Fruit fly (Drosophila melanogaster): Measurements from ENCODE around the gene CG11843.

The CG11843 gene

dm6 chr3R:29069208-29070072 is 15.3 kb downstream of the CG11843 start:
- TF ChIP-seq Hr78 (GFP tag; optimal IDR thresholded peaks at IDR 0.05) = no peak
- TF ChIP-seq psq (GFP tag; optimal IDR thresholded peaks at IDR 0.05) = peak; percentile 60
- peak; percentile 2 for TF ChIP-seq fru (GFP tag; optimal IDR thresholded peaks at IDR 0.05)

dm6 chr3R:29071141-29071540 is 17.0 kb downstream of the CG11843 start:
- TF ChIP-seq brk (GFP tag; optimal IDR thresholded peaks at IDR 0.05) = no peak
- TF ChIP-seq rgr (GFP tag; optimal IDR thresholded peaks at IDR 0.05) = peak; percentile 10
- TF ChIP-seq pan (optimal IDR thresholded peaks at IDR 0.05) = no peak
- TF ChIP-seq h (GFP tag; optimal IDR thresholded peaks at IDR 0.05) = peak; percentile 7
- no peak for TF ChIP-seq CG9705 (GFP tag; optimal IDR thresholded peaks at IDR 0.05)
- TF ChIP-seq GATAd (GFP tag; optimal IDR thresholded peaks at IDR 0.05) = no peak
- TF ChIP-seq Sp1 (GFP tag; optimal IDR thresholded peaks at IDR 0.05) = no peak
- TF ChIP-seq Myc (optimal IDR thresholded peaks at IDR 0.05) = no peak
- peak; percentile 8 for TF ChIP-seq Hnf4 (GFP tag; optimal IDR thresholded peaks at IDR 0.05)
- peak; percentile 3 for TF ChIP-seq Hr83 (GFP tag; optimal IDR thresholded peaks at IDR 0.05; ENCODE audit: poor library complexity, severe bottlenecking)
- no peak for TF ChIP-seq woc (GFP tag; optimal IDR thresholded peaks at IDR 0.05)

- TF ChIP-seq dmrt93B (GFP tag; optimal IDR thresholded peaks at IDR 0.05) (no peak), foxo (GFP tag; optimal IDR thresholded peaks at IDR 0.05) (peak in 1 of 2 experiments; percentile 25), Sp1 (GFP tag; optimal IDR thresholded peaks at IDR 0.05) (peak; percentile 7), Abd-B (GFP tag; optimal IDR thresholded peaks at IDR 0.05) (no peak), woc (GFP tag; optimal IDR thresholded peaks at IDR 0.05) (peak; percentile 14), Rel (GFP tag; optimal IDR thresholded peaks at IDR 0.05) (no peak), Rel (tag; optimal IDR thresholded peaks at IDR 0.05) (no peak), psq (GFP tag; optimal IDR thresholded peaks at IDR 0.05) (peak; percentile 25), ey (GFP tag; optimal IDR thresholded peaks at IDR 0.05) (peak; percentile 34), sage (GFP tag; optimal IDR thresholded peaks at IDR 0.05) (no peak), rgr (GFP tag; optimal IDR thresholded peaks at IDR 0.05) (peak; percentile 10), fru (GFP tag; optimal IDR thresholded peaks at IDR 0.05) (peak; percentile 53), br (GFP tag; optimal IDR thresholded peaks at IDR 0.05) (no peak), tai (GFP tag; optimal IDR thresholded peaks at IDR 0.05) (no peak), h (GFP tag; optimal IDR thresholded peaks at IDR 0.05) (peak; percentile 44), Hnf4 (GFP tag; optimal IDR thresholded peaks at IDR 0.05) (no peak), Hr83 (GFP tag; optimal IDR thresholded peaks at IDR 0.05; ENCODE audit: poor library complexity, severe bottlenecking) (no peak)
Measured at dm6 chr3R:29072834-29073233, 18.7 kb downstream of the CG11843 start.

dm6 chr3R:29074001-29074609 is 20.0 kb downstream of the CG11843 start:
- peak; percentile 26 for TF ChIP-seq Hr83 (GFP tag; optimal IDR thresholded peaks at IDR 0.05; ENCODE audit: poor library complexity, severe bottlenecking)
- TF ChIP-seq Hnf4 (GFP tag; optimal IDR thresholded peaks at IDR 0.05) = peak; percentile 65
- TF ChIP-seq foxo (GFP tag; optimal IDR thresholded peaks at IDR 0.05) = no peak
- TF ChIP-seq Dfd (GFP tag; optimal IDR thresholded peaks at IDR 0.05) = no peak
- TF ChIP-seq woc (GFP tag; optimal IDR thresholded peaks at IDR 0.05) = no peak
- TF ChIP-seq rgr (GFP tag; optimal IDR thresholded peaks at IDR 0.05) = peak; percentile 23
- no peak for TF ChIP-seq CG32264 (GFP tag; optimal IDR thresholded peaks at IDR 0.05)
- peak; percentile 88 for TF ChIP-seq Dif (GFP tag; optimal IDR thresholded peaks at IDR 0.05; ENCODE audit: partially characterized antibody)
- TF ChIP-seq fru (GFP tag; optimal IDR thresholded peaks at IDR 0.05) = peak; percentile 56
- peak; percentile 8 for TF ChIP-seq HLH106 (tag; optimal IDR thresholded peaks at IDR 0.05)
- TF ChIP-seq dl (GFP tag; optimal IDR thresholded peaks at IDR 0.05; ENCODE audit: insufficient read depth in 1 of 2, partially characterized antibody in 2 of 2) = peak; percentile 33 to 68
- no peak for TF ChIP-seq Myc (optimal IDR thresholded peaks at IDR 0.05)
- TF ChIP-seq h (GFP tag; optimal IDR thresholded peaks at IDR 0.05) = peak; percentile 36
- no peak for TF ChIP-seq dsf (GFP tag; optimal IDR thresholded peaks at IDR 0.05; ENCODE audit: borderline replicate concordance)
- TF ChIP-seq br (GFP tag; optimal IDR thresholded peaks at IDR 0.05) = peak; percentile 43
- TF ChIP-seq CG9705 (GFP tag; optimal IDR thresholded peaks at IDR 0.05) = no peak
- TF ChIP-seq Sp1 (GFP tag; optimal IDR thresholded peaks at IDR 0.05) = peak; percentile 44
- TF ChIP-seq tai (GFP tag; optimal IDR thresholded peaks at IDR 0.05) = no peak
- peak; percentile 68 for TF ChIP-seq Vsx2 (GFP tag; optimal IDR thresholded peaks at IDR 0.05; ENCODE audit: partially characterized antibody)
- TF ChIP-seq brk (GFP tag; optimal IDR thresholded peaks at IDR 0.05) = peak; percentile 20
- peak; percentile 83 for TF ChIP-seq psq (GFP tag; optimal IDR thresholded peaks at IDR 0.05)
- no peak for TF ChIP-seq sage (GFP tag; optimal IDR thresholded peaks at IDR 0.05)
- no peak for TF ChIP-seq Abd-B (GFP tag; optimal IDR thresholded peaks at IDR 0.05)
- TF ChIP-seq Jra (GFP tag; optimal IDR thresholded peaks at IDR 0.05) = peak; percentile 18
- TF ChIP-seq Rel (GFP tag; optimal IDR thresholded peaks at IDR 0.05) = no peak
- TF ChIP-seq Rel (tag; optimal IDR thresholded peaks at IDR 0.05) = peak; percentile 40
- no peak for TF ChIP-seq CrebA (GFP tag; optimal IDR thresholded peaks at IDR 0.05; ENCODE audit: borderline replicate concordance)
- no peak for TF ChIP-seq GATAd (GFP tag; optimal IDR thresholded peaks at IDR 0.05)
- TF ChIP-seq OdsH (GFP tag; optimal IDR thresholded peaks at IDR 0.05) = peak; percentile 9
- TF ChIP-seq Hr78 (GFP tag; optimal IDR thresholded peaks at IDR 0.05) = no peak
- no peak for TF ChIP-seq sv (GFP tag; optimal IDR thresholded peaks at IDR 0.05)
- TF ChIP-seq pan (optimal IDR thresholded peaks at IDR 0.05) = no peak
- no peak for TF ChIP-seq dmrt93B (GFP tag; optimal IDR thresholded peaks at IDR 0.05)
- no peak for TF ChIP-seq jim (GFP tag; optimal IDR thresholded peaks at IDR 0.05)
- no peak for TF ChIP-seq Mio (GFP tag; optimal IDR thresholded peaks at IDR 0.05)
- no peak for TF ChIP-seq usp (GFP tag; optimal IDR thresholded peaks at IDR 0.05)

All from whole organism, wandering third instar larva.